Fruit fly (Drosophila melanogaster): ENCODE measurements around the gene CG9922.

The CG9922 gene

dm6 chr3R:14077026-14077425 is 40.8 kb upstream of the CG9922 start (continued):
- TF ChIP-seq CG1024 (GFP tag; IDR thresholded peaks at IDR 0.05): peak; percentile 50
- TF ChIP-seq ara (GFP tag; IDR thresholded peaks at IDR 0.05): peak; percentile 49; the same call in 1 of the 2 replicates
- TF ChIP-seq jigr1 (GFP tag; IDR thresholded peaks at IDR 0.05): no peak
- peak; percentile 19 for TF ChIP-seq CG18764 (GFP tag; optimal IDR thresholded peaks at IDR 0.05)
- peak; percentile 53; the same call in 1 of the 3 replicates for TF ChIP-seq H15 (GFP tag; IDR thresholded peaks at IDR 0.05)
- TF ChIP-seq CG10147 (GFP tag; optimal IDR thresholded peaks at IDR 0.05): peak; percentile 25
- no peak for TF ChIP-seq ERR (GFP tag; optimal IDR thresholded peaks at IDR 0.05)
- peak; percentile 69 for TF ChIP-seq Ptx1 (GFP tag; IDR thresholded peaks at IDR 0.05)
- peak; percentile 59 for TF ChIP-seq row (GFP tag; IDR thresholded peaks at IDR 0.05)
- TF ChIP-seq CG11560 (tag; IDR thresholded peaks at IDR 0.05): no peak
- no peak for TF ChIP-seq eyg (GFP tag; optimal IDR thresholded peaks at IDR 0.05)
- TF ChIP-seq Pdp1 (GFP tag; optimal IDR thresholded peaks at IDR 0.05): peak in 1 of 2 experiments; percentile 33
- TF ChIP-seq CG4820 (GFP tag; optimal IDR thresholded peaks at IDR 0.05): peak; percentile 38
- TF ChIP-seq ase (GFP tag; IDR thresholded peaks at IDR 0.05): peak; percentile 57; the same call in 2 of the 3 replicates
- peak; percentile 38 for TF ChIP-seq CG30403 (GFP tag; optimal IDR thresholded peaks at IDR 0.05)
- TF ChIP-seq Ravus (GFP tag; IDR thresholded peaks at IDR 0.05): peak; percentile 22; the same call in 1 of the 2 replicates
- TF ChIP-seq CG12236 (GFP tag; optimal IDR thresholded peaks at IDR 0.05): no peak
- no peak for TF ChIP-seq br (optimal IDR thresholded peaks at IDR 0.05)
- no peak for TF ChIP-seq Trl (optimal IDR thresholded peaks at IDR 0.05)
- no peak for TF ChIP-seq Trl (GFP tag; optimal IDR thresholded peaks at IDR 0.05)
- peak in 1 of 2 experiments; percentile 55 for TF ChIP-seq Hr51 (GFP tag; optimal IDR thresholded peaks at IDR 0.05)
- TF ChIP-seq CG11247 (GFP tag; IDR thresholded peaks at IDR 0.05): peak; percentile 66; the same call in 1 of the 2 replicates
- no peak for TF ChIP-seq da (GFP tag; optimal IDR thresholded peaks at IDR 0.05)
- TF ChIP-seq CG13296 (GFP tag; optimal IDR thresholded peaks at IDR 0.05): peak; percentile 21
- peak; percentile 21 for TF ChIP-seq grau (tag; optimal IDR thresholded peaks at IDR 0.05)
- peak; percentile 7 for TF ChIP-seq lilli (GFP tag; optimal IDR thresholded peaks at IDR 0.05)
- TF ChIP-seq CG32772 (GFP tag; IDR thresholded peaks at IDR 0.05): peak; percentile 52; the same call in 1 of the 2 replicates
- TF ChIP-seq zfh2 (GFP tag; optimal IDR thresholded peaks at IDR 0.05): no peak
- TF ChIP-seq Fer3 (tag; optimal IDR thresholded peaks at IDR 0.05): peak; percentile 52
- TF ChIP-seq CG15479 (GFP tag; optimal IDR thresholded peaks at IDR 0.05): no peak
- no peak for TF ChIP-seq oc (tag; optimal IDR thresholded peaks at IDR 0.05)
- TF ChIP-seq CG14441 (GFP tag; IDR thresholded peaks at IDR 0.05): peak; percentile 68
- peak; percentile 24 for TF ChIP-seq scrt (GFP tag; optimal IDR thresholded peaks at IDR 0.05)
- no peak for TF ChIP-seq repo (GFP tag; optimal IDR thresholded peaks at IDR 0.05)
- peak; percentile 38; the same call in 1 of the 2 replicates for TF ChIP-seq sob (GFP tag; IDR thresholded peaks at IDR 0.05)
- TF ChIP-seq CG12391 (tag; optimal IDR thresholded peaks at IDR 0.05): no peak
- peak; percentile 37 for TF ChIP-seq Sox102F (GFP tag; optimal IDR thresholded peaks at IDR 0.05)
- peak; percentile 47; the same call in 2 of the 3 replicates for TF ChIP-seq Aef1 (GFP tag; IDR thresholded peaks at IDR 0.05)
- TF ChIP-seq CG1529 (GFP tag; optimal IDR thresholded peaks at IDR 0.05): no peak
- TF ChIP-seq Dll (GFP tag; IDR thresholded peaks at IDR 0.05; ENCODE audit: partially characterized antibody): no peak
- TF ChIP-seq Xbp1 (GFP tag; optimal IDR thresholded peaks at IDR 0.05): peak; percentile 32
- TF ChIP-seq Med (GFP tag): peak; percentile 82
- TF ChIP-seq Sox100B (GFP tag; optimal IDR thresholded peaks at IDR 0.05): peak; percentile 35
- TF ChIP-seq Chrac-16 (GFP tag; optimal IDR thresholded peaks at IDR 0.05): peak; percentile 6
- peak; percentile 26 for TF ChIP-seq nau (GFP tag; optimal IDR thresholded peaks at IDR 0.05)
- TF ChIP-seq CG7786 (GFP tag; optimal IDR thresholded peaks at IDR 0.05): no peak
- no peak for TF ChIP-seq luna (GFP tag; optimal IDR thresholded peaks at IDR 0.05)
- TF ChIP-seq CG5953 (GFP tag; IDR thresholded peaks at IDR 0.05): peak; percentile 12; the same call in 1 of the 2 replicates
- TF ChIP-seq Nf-YC (tag; optimal IDR thresholded peaks at IDR 0.05): no peak
- TF ChIP-seq CG6175 (GFP tag; IDR thresholded peaks at IDR 0.05): no peak
- no peak for TF ChIP-seq Antp (GFP tag; optimal IDR thresholded peaks at IDR 0.05)
- peak; percentile 50 for TF ChIP-seq lmd (GFP tag; IDR thresholded peaks at IDR 0.05)
